Worm (Caenorhabditis elegans) whole organism, early embryonic: ENCODE data around the gene F11E6.9.

Experiments
- B0310.2 ChIP-seq: sonication (generic microtip); optimal IDR thresholded peaks from 2 replicates; lab custom pipeline; 2016; ENCODE audit warnings: mild to moderate bottlenecking, missing genetic modification characterization, missing compliant biosample characterization
- F13C5.2 ChIP-seq: sonication (generic microtip); optimal IDR thresholded peaks from 2 replicates; lab custom pipeline; 2017; ENCODE audit warnings: mild to moderate bottlenecking, missing genetic modification characterization, inconsistent platforms, missing compliant biosample characterization
- aly-1 ChIP-seq: sonication (generic microtip); optimal IDR thresholded peaks from 2 replicates; lab custom pipeline; 2016; ENCODE audit warnings: missing genetic modification characterization, missing compliant biosample characterization
- ama-1 ChIP-seq: fragments of 150-350 bp; optimal IDR thresholded peaks from 2 replicates; lab custom pipeline; 2014
- ceh-13 ChIP-seq: fragments of 200-800 bp; sonication (Bioruptor generic); optimal IDR thresholded peaks from 2 replicates; lab custom pipeline; 2018; ENCODE audit warnings: mild to moderate bottlenecking, missing genetic modification characterization, missing compliant biosample characterization
- ceh-36 ChIP-seq: sonication (generic microtip); optimal IDR thresholded peaks from 2 replicates; lab custom pipeline; 2016; ENCODE audit warnings: missing genetic modification characterization, inconsistent platforms, missing compliant biosample characterization
- ets-7 ChIP-seq: sonication (generic microtip); optimal IDR thresholded peaks from 2 replicates; lab custom pipeline; 2016; ENCODE audit warnings: missing genotype, missing genetic modification characterization, missing compliant biosample characterization
- flt-1 ChIP-seq: fragments of 200-800 bp; sonication (Bioruptor generic); IDR thresholded peaks from 2 replicates; pipeline ENCODE4 v1.3.6; 2022; ENCODE audit warnings: missing genetic modification characterization, missing compliant biosample characterization
- hmbx-1 ChIP-seq: sonication (generic microtip); optimal IDR thresholded peaks from 2 replicates; lab custom pipeline; 2016; ENCODE audit warnings: mild to moderate bottlenecking, missing genetic modification characterization, missing compliant biosample characterization
- hmg-4 ChIP-seq: fragments of 200-800 bp; sonication (Bioruptor generic); optimal IDR thresholded peaks from 2 replicates; lab custom pipeline; 2018; ENCODE audit warnings: mild to moderate bottlenecking, missing genetic modification characterization, missing compliant biosample characterization
- hnd-1 ChIP-seq: sonication (generic microtip); optimal IDR thresholded peaks from 2 replicates; lab custom pipeline; 2016; ENCODE audit warnings: missing genetic modification characterization, missing compliant biosample characterization
- pes-1 ChIP-seq: fragments of 200-800 bp; sonication (Bioruptor generic); IDR thresholded peaks from 2 replicates; pipeline ENCODE4 v1.3.6; 2022; ENCODE audit warnings: missing genetic modification reagents, missing genetic modification characterization, missing compliant biosample characterization
- scrt-1 ChIP-seq: fragments of 200-800 bp; sonication (Bioruptor generic); IDR thresholded peaks from 2 replicates; pipeline ENCODE4 v1.3.6; 2022; ENCODE audit warnings: missing genetic modification characterization, missing compliant biosample characterization
- sea-1 ChIP-seq: fragments of 200-800 bp; sonication (Bioruptor generic); conservative IDR thresholded peaks from 2 replicates; pipeline ENCODE4 v1.3.6; 2022; ENCODE audit warnings: missing genetic modification characterization, missing compliant biosample characterization
- tbx-11 ChIP-seq: fragments of 200-800 bp; sonication (Bioruptor generic); IDR thresholded peaks from 2 replicates; pipeline ENCODE4 v1.3.6; 2022; ENCODE audit warnings: missing genetic modification characterization, missing compliant biosample characterization
- tbx-37 ChIP-seq: fragments of 200-800 bp; sonication (Bioruptor generic); conservative IDR thresholded peaks from 2 replicates; pipeline ENCODE4 v1.3.6; 2022; ENCODE audit warnings: missing genetic modification reagents, missing genetic modification characterization, missing compliant biosample characterization
- tra-4 ChIP-seq: sonication (generic microtip); optimal IDR thresholded peaks from 2 replicates; lab custom pipeline; 2017; ENCODE audit warnings: missing genetic modification characterization, missing compliant biosample characterization

Gene F11E6.9

ce11 chrIV:17471870-17472459 is 3.2 kb downstream of the F11E6.9 start, which contains the start of gene epic-1:
Gene epic-1 (minus strand): TSS chrIV:17471920.
- TF ChIP-seq ama-1 (no peak), scrt-1 (GFP tag; lab: Robert Waterston, UW) (no peak), tbx-37 (GFP tag; lab: Robert Waterston, UW) (no peak), ceh-13 (GFP tag; lab: Kevin White, UChicago) (no peak), ets-7 (tag; lab: Kevin White, UChicago) (no peak), F13C5.2 (no peak), aly-1 (no peak), ceh-36 (tag; lab: Kevin White, UChicago) (no peak), hmbx-1 (no peak), tra-4 (tag; lab: Kevin White, UChicago) (no peak), pes-1 (GFP tag; lab: Robert Waterston, UW) (no peak), hmg-4 (GFP tag; lab: Kevin White, UChicago) (no peak), tbx-11 (no peak), hnd-1 (no peak), sea-1 (GFP tag; lab: Robert Waterston, UW) (no peak), B0310.2 (tag; lab: Kevin White, UChicago) (no peak), flt-1 (GFP tag; lab: Robert Waterston, UW) (no peak)

ce11 chrIV:17470096-17470602 is 5.0 kb downstream of the F11E6.9 start, which contains the start of gene F11E6.4:
Gene F11E6.4 (minus strand): TSS chrIV:17470354.
- no peak for TF ChIP-seq sea-1 (GFP tag; lab: Robert Waterston, UW)
- TF ChIP-seq pes-1 (GFP tag; lab: Robert Waterston, UW) = no peak
- no peak for TF ChIP-seq ceh-36 (tag; lab: Kevin White, UChicago)
- no peak for TF ChIP-seq hmbx-1
- TF ChIP-seq scrt-1 (GFP tag; lab: Robert Waterston, UW) = no peak
- TF ChIP-seq hnd-1 = no peak
- no peak for TF ChIP-seq ceh-13 (GFP tag; lab: Kevin White, UChicago)
- TF ChIP-seq flt-1 (GFP tag; lab: Robert Waterston, UW) = no peak
- no peak for TF ChIP-seq aly-1
- TF ChIP-seq tbx-37 (GFP tag; lab: Robert Waterston, UW) = no peak
- no peak for TF ChIP-seq ets-7 (tag; lab: Kevin White, UChicago)
- no peak for TF ChIP-seq tra-4 (tag; lab: Kevin White, UChicago)
- no peak for TF ChIP-seq F13C5.2
- no peak for TF ChIP-seq hmg-4 (GFP tag; lab: Kevin White, UChicago)
- no peak for TF ChIP-seq B0310.2 (tag; lab: Kevin White, UChicago)

DNA sequence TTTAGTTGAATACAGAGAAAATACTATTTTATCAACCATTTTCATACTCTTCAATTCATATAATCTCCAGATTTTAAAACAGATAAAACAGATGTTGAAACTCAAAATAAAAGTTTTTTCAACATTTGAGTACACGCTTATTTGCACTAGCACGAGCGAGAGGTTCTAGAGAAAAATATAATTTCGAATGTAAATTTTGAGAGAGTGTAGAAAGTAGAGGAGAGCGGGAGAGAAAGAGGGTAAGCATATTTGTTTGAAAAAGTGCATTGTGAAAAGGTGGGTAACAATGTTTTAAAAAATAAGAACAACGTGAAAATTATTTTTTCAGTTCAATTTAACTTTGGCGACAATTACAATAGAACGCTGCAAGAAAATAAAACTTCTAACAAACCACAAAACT is 7.3 kb downstream of the F11E6.9 start:
- no peak for TF ChIP-seq aly-1
- TF ChIP-seq hnd-1 = no peak
- TF ChIP-seq sea-1 (GFP tag; lab: Robert Waterston, UW) = no peak
- no peak for TF ChIP-seq tbx-11
- TF ChIP-seq tbx-37 (GFP tag; lab: Robert Waterston, UW) = no peak
- TF ChIP-seq pes-1 (GFP tag; lab: Robert Waterston, UW) = no peak
- TF ChIP-seq ets-7 (tag; lab: Kevin White, UChicago) = no peak
- TF ChIP-seq hmbx-1 = no peak
- no peak for TF ChIP-seq B0310.2 (tag; lab: Kevin White, UChicago)

ce11 chrIV:17467325-17467724 is 7.8 kb downstream of the F11E6.9 start, which contains the start of gene elo-2:
Gene elo-2 (minus strand): TSS chrIV:17467408.
- TF ChIP-seq ets-7 (tag; lab: Kevin White, UChicago) (no peak), ceh-36 (tag; lab: Kevin White, UChicago) (no peak), hmbx-1 (no peak), B0310.2 (tag; lab: Kevin White, UChicago) (no peak), scrt-1 (GFP tag; lab: Robert Waterston, UW) (no peak), flt-1 (GFP tag; lab: Robert Waterston, UW) (no peak), sea-1 (GFP tag; lab: Robert Waterston, UW) (no peak), ama-1 (no peak), tra-4 (tag; lab: Kevin White, UChicago) (no peak), tbx-37 (GFP tag; lab: Robert Waterston, UW) (no peak), hnd-1 (no peak), tbx-11 (no peak), ceh-13 (GFP tag; lab: Kevin White, UChicago) (no peak), aly-1 (no peak), F13C5.2 (no peak), hmg-4 (GFP tag; lab: Kevin White, UChicago) (no peak)

ce11 chrIV:17465886-17466285 is 9.3 kb downstream of the F11E6.9 start, which contains the start of gene F11E6.6:
Gene F11E6.6 (minus strand): TSS chrIV:17465986.
- no peak for TF ChIP-seq ceh-36 (tag; lab: Kevin White, UChicago)
- TF ChIP-seq F13C5.2 = no peak
- no peak for TF ChIP-seq hmbx-1
- TF ChIP-seq ama-1 = no peak
- no peak for TF ChIP-seq sea-1 (GFP tag; lab: Robert Waterston, UW)
- no peak for TF ChIP-seq scrt-1 (GFP tag; lab: Robert Waterston, UW)
- no peak for TF ChIP-seq hnd-1
- TF ChIP-seq ets-7 (tag; lab: Kevin White, UChicago) = no peak
- no peak for TF ChIP-seq B0310.2 (tag; lab: Kevin White, UChicago)
- TF ChIP-seq hmg-4 (GFP tag; lab: Kevin White, UChicago) = no peak
- TF ChIP-seq aly-1 = no peak

DNA sequence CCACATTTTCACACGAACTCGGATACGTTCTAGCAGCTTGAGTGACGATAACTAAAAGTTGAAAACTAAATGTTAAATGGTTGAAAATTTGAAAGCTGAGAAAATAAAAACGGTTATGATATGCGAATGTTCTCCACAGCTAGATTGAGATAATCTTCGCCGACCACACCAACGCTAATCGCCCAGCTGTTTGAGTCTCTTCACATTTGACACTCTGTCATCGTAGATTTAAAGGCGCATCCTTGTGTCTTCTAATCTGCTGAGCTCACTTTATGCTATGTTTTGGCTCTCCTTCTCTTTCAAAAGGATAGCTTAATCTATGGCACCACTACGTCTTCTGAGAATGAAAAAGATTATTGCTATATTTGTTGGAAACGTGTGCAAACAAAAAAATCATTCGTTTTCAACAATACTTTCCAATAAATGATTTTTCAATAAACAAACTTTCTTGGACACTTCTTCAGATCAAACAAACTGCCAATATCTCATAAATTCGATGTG is 12.0 kb downstream of the F11E6.9 start, which contains the start of gene F11E6.10:
Gene F11E6.10, minus strand, starts transcription at position 51 of the 501 bp plus-strand sequence.
- TF ChIP-seq flt-1 (GFP tag; lab: Robert Waterston, UW) (no peak), pes-1 (GFP tag; lab: Robert Waterston, UW) (no peak), F13C5.2 (no peak), scrt-1 (GFP tag; lab: Robert Waterston, UW) (no peak), ceh-36 (tag; lab: Kevin White, UChicago) (no peak), hnd-1 (no peak), ama-1 (no peak), tbx-11 (no peak), tra-4 (tag; lab: Kevin White, UChicago) (no peak), hmg-4 (GFP tag; lab: Kevin White, UChicago) (no peak), ceh-13 (GFP tag; lab: Kevin White, UChicago) (no peak), B0310.2 (tag; lab: Kevin White, UChicago) (no peak), aly-1 (no peak)
